Worm (Caenorhabditis elegans) whole organism, young adult: ENCODE data around the gene srx-111.

Experiments
- B0019.2 ChIP-seq: fragments of 200-800 bp; sonication (Bioruptor generic); conservative IDR thresholded peaks from 2 replicates; pipeline ENCODE4 v1.3.6; 2022; ENCODE audit warnings: missing genetic modification reagents, missing genetic modification characterization, missing compliant biosample characterization
- B0261.1 ChIP-seq: sonication (generic microtip); optimal IDR thresholded peaks from 2 replicates; lab custom pipeline; 2016; ENCODE audit warnings: mild to moderate bottlenecking, missing genetic modification characterization, moderate library complexity, missing compliant biosample characterization
- C17E4.6 ChIP-seq: fragments of 200-800 bp; sonication (Bioruptor generic); IDR thresholded peaks from 2 replicates; pipeline ENCODE4 v1.3.6; 2022; ENCODE audit warnings: missing genetic modification reagents, missing genetic modification characterization, missing compliant biosample characterization
- T26A5.8 ChIP-seq: sonication (generic microtip); optimal IDR thresholded peaks from 2 replicates; lab custom pipeline; 2016; ENCODE audit warnings: missing genetic modification characterization, missing compliant biosample characterization
- Y95B8A.8 ChIP-seq: fragments of 200-800 bp; sonication (Bioruptor generic); IDR thresholded peaks from 2 replicates; pipeline ENCODE4 v1.3.6; 2022; ENCODE audit warnings: missing genetic modification reagents, missing genetic modification characterization, missing compliant biosample characterization
- aptf-2 ChIP-seq: fragments of 200-800 bp; sonication (Bioruptor generic); conservative IDR thresholded peaks from 2 replicates; pipeline ENCODE4 v1.3.6; 2022; ENCODE audit warnings: missing genetic modification reagents, missing genetic modification characterization, missing compliant biosample characterization
- athp-1 ChIP-seq: sonication (generic microtip); optimal IDR thresholded peaks from 2 replicates; lab custom pipeline; 2017; ENCODE audit warnings: mild to moderate bottlenecking, missing genetic modification characterization, missing compliant biosample characterization
- attf-6 ChIP-seq: fragments of 200-800 bp; sonication (Bioruptor generic); IDR thresholded peaks from 2 replicates; pipeline ENCODE4 v1.3.6; 2022; ENCODE audit warnings: missing genetic modification reagents, missing genetic modification characterization, missing compliant biosample characterization
- bed-2 ChIP-seq: fragments of 200-800 bp; sonication (Bioruptor generic); IDR thresholded peaks from 2 replicates; pipeline ENCODE4 v1.3.6; 2022; ENCODE audit warnings: missing genetic modification reagents, missing genetic modification characterization, missing compliant biosample characterization
- ceh-91 ChIP-seq: fragments of 200-800 bp; sonication (Bioruptor generic); IDR thresholded peaks from 2 replicates; pipeline ENCODE4 v1.3.6; 2022; ENCODE audit warnings: missing genetic modification reagents, missing genetic modification characterization, missing compliant biosample characterization
- chd-7 ChIP-seq: sonication (generic microtip); optimal IDR thresholded peaks from 2 replicates; lab custom pipeline; 2016; ENCODE audit warnings: mild to moderate bottlenecking, missing genetic modification characterization, moderate library complexity, missing compliant biosample characterization
- dpl-1 ChIP-seq: fragments of 150-350 bp; optimal IDR thresholded peaks from 2 replicates; lab custom pipeline; 2014; ENCODE audit warnings: missing biosample characterization, missing genetic modification reagents, missing genetic modification characterization
- efl-1 ChIP-seq: fragments of 150-350 bp; optimal IDR thresholded peaks from 2 replicates; lab custom pipeline; 2014; ENCODE audit warnings: missing biosample characterization, missing genetic modification reagents, missing genetic modification characterization
- egl-18 ChIP-seq: fragments of 200-800 bp; sonication (Bioruptor generic); IDR thresholded peaks from 2 replicates; pipeline ENCODE4 v1.3.6; 2022; ENCODE audit warnings: missing genetic modification reagents, missing genetic modification characterization, missing compliant biosample characterization
- gei-17 ChIP-seq: fragments of 200-800 bp; sonication (Bioruptor generic); optimal IDR thresholded peaks from 2 replicates; lab custom pipeline; 2018; ENCODE audit warnings: mild to moderate bottlenecking, missing genetic modification characterization, missing compliant biosample characterization
- hmg-1.2 ChIP-seq: fragments of 200-800 bp; sonication (Bioruptor generic); IDR thresholded peaks from 2 replicates; pipeline ENCODE4 v1.3.6; 2022; ENCODE audit warnings: missing genetic modification reagents, missing genetic modification characterization, missing compliant biosample characterization
- lin-40 ChIP-seq: sonication (generic microtip); optimal IDR thresholded peaks from 2 replicates; lab custom pipeline; 2016; ENCODE audit warnings: missing genetic modification characterization, mild to moderate bottlenecking, missing compliant biosample characterization, missing genotype, missing genetic modification reagents
- lir-1 ChIP-seq: fragments of 200-800 bp; sonication (Bioruptor generic); conservative IDR thresholded peaks from 2 replicates; pipeline ENCODE4 v1.3.6; 2022; ENCODE audit warnings: missing genetic modification reagents, missing genetic modification characterization, missing compliant biosample characterization
- lsl-1 ChIP-seq: fragments of 200-800 bp; sonication (Bioruptor generic); optimal IDR thresholded peaks from 2 replicates; lab custom pipeline; 2018; ENCODE audit warnings: mild to moderate bottlenecking, missing genetic modification characterization, moderate library complexity, missing compliant biosample characterization
- madf-10 ChIP-seq: sonication (generic microtip); optimal IDR thresholded peaks from 2 replicates; lab custom pipeline; 2016; ENCODE audit warnings: mild to moderate bottlenecking, missing genetic modification characterization, missing compliant biosample characterization
- madf-6 ChIP-seq: fragments of 200-800 bp; sonication (Bioruptor generic); IDR thresholded peaks from 2 replicates; pipeline ENCODE4 v1.3.6; 2022; ENCODE audit warnings: missing genetic modification reagents, missing genetic modification characterization, missing compliant biosample characterization
- madf-8 ChIP-seq: fragments of 200-800 bp; sonication (Bioruptor generic); conservative IDR thresholded peaks from 2 replicates; pipeline ENCODE4 v1.3.6; 2022; ENCODE audit warnings: missing genetic modification reagents, missing genetic modification characterization, missing compliant biosample characterization
- mxl-1 ChIP-seq: sonication (generic microtip); optimal IDR thresholded peaks from 2 replicates; lab custom pipeline; 2016; ENCODE audit warnings: missing genetic modification characterization, missing compliant biosample characterization
- repo-1 ChIP-seq: sonication (generic microtip); optimal IDR thresholded peaks from 2 replicates; lab custom pipeline; 2017; ENCODE audit warnings: mild to moderate bottlenecking, missing genetic modification characterization, missing compliant biosample characterization
- sdz-38 ChIP-seq: sonication (generic microtip); optimal IDR thresholded peaks from 2 replicates; lab custom pipeline; 2016; ENCODE audit warnings: missing genotype, missing genetic modification characterization, missing compliant biosample characterization
- snpc-1.3 ChIP-seq: sonication (generic microtip); optimal IDR thresholded peaks from 2 replicates; lab custom pipeline; 2017; ENCODE audit warnings: missing genetic modification characterization, mild to moderate bottlenecking, missing compliant biosample characterization, antibody characterized with exemption, moderate library complexity, missing genotype, missing genetic modification reagents; ENCODE audit not compliant: insufficient read depth
- somi-1 ChIP-seq: fragments of 200-800 bp; sonication (Bioruptor generic); optimal IDR thresholded peaks from 2 replicates; lab custom pipeline; 2018; ENCODE audit warnings: mild to moderate bottlenecking, missing genetic modification characterization, missing compliant biosample characterization
- sptf-2 ChIP-seq: fragments of 200-800 bp; sonication (Bioruptor generic); optimal IDR thresholded peaks from 2 replicates; lab custom pipeline; 2018; ENCODE audit warnings: mild to moderate bottlenecking, missing genetic modification characterization, missing compliant biosample characterization
- zim-3 ChIP-seq: sonication (generic microtip); optimal IDR thresholded peaks from 2 replicates; lab custom pipeline; 2017; ENCODE audit warnings: mild to moderate bottlenecking, missing genetic modification characterization, moderate library complexity, missing compliant biosample characterization
- ztf-18 ChIP-seq: sonication (generic microtip); optimal IDR thresholded peaks from 2 replicates; lab custom pipeline; 2016; ENCODE audit warnings: missing genotype, mild to moderate bottlenecking, missing genetic modification characterization, missing compliant biosample characterization
- ztf-28 ChIP-seq: fragments of 200-800 bp; sonication (Bioruptor generic); IDR thresholded peaks from 2 replicates; pipeline ENCODE4 v1.3.6; 2022; ENCODE audit warnings: missing genetic modification reagents, missing genetic modification characterization, missing compliant biosample characterization

The srx-111 gene

DNA sequence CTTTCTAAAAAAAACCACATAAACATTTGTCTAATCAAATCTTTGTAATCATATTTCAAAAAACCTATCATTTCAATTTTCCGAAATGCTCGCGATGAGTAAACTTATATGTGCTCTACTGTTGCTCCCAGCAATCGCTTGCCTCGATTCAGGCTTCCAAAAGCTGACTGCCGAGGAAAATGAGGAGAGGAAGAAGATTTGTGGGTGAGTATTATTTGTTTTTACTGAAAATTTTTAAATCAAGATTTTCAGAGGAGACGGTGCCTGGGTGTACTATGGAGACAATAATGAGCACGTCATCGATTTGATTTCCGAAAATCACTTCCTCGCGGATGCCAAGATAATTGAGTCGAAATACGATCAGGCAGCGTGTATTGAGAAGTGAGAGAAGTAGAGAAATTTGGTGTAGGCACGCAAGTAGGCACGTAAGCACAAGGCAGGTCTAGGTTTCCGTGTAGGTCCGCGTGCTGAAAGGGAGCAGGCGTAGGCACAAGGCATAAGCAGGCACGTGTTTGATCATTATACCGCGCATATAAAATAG lies 33.4 kb upstream of the srx-111 start, which contains the start of gene C46E10.1:
TSS of gene C46E10.1 (plus strand) at position 51 of the 541 bp plus-strand sequence.
- TF ChIP-seq hmg-1.2 (GFP tag; lab: Robert Waterston, UW), result no peak
- TF ChIP-seq egl-18 (GFP tag; lab: Robert Waterston, UW), result no peak
- no peak for TF ChIP-seq ztf-28 (GFP tag; lab: Robert Waterston, UW)
- TF ChIP-seq lir-1, result no peak

DNA sequence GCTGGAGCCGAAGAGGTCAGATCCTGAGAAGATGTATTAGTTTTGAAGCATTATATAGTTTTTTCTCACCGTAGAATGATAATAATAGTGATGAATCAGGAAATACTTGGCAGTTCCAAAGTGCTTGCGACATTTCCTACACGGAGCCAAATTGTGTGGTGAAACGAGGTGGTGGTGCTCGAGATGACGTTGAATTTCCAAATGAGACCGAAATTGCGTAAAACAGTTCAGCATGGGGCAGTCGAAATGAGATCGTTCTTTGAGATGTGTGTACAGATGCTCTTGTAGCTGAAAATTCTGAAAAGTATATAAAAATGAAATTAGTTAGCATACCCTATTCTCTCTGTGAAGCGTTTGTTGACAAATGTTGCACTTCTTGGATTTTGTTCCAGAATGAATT lies 29.6 kb upstream of the srx-111 start, which contains the start of gene C46E10.8:
TSS of gene C46E10.8 (minus strand) at position 101 of the 400 bp plus-strand sequence.
- TF ChIP-seq B0261.1 (no peak), T26A5.8 (tag; lab: Kevin White, UChicago) (no peak)

DNA sequence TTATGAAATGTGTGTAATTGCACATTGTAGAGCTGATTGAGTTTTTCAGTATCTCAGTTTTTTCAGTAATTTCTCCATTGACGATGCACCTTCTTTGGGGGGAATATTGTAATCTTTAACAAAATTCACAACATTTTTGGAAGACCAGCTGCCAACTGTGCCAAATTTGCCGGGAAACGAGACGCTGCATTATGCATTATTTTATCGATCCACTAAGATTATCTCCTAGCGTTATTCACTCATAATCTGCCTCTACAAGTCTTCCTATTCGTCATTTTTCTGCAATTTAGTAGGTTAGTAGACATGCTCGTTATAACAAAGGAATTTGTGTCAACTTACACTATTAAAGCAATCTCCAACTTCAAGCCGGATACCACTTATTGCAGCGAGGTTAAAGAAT lies 25.9 kb upstream of the srx-111 start, which contains the start of the genes sdz-12 and bath-31:
TSS of gene sdz-12 (minus strand) at position 101 of the 400 bp plus-strand sequence.
TSS of gene bath-31 (plus strand) at position 251 of the 400 bp plus-strand sequence.
- TF ChIP-seq athp-1 (tag; lab: Kevin White, UChicago) (no peak), zim-3 (tag; lab: Kevin White, UChicago) (no peak), attf-6 (no peak), B0019.2 (no peak), ceh-91 (GFP tag; lab: Robert Waterston, UW) (no peak), chd-7 (tag; lab: Kevin White, UChicago) (no peak), mxl-1 (tag; lab: Kevin White, UChicago) (no peak), sptf-2 (GFP tag; lab: Kevin White, UChicago) (no peak), Y95B8A.8 (no peak)

DNA sequence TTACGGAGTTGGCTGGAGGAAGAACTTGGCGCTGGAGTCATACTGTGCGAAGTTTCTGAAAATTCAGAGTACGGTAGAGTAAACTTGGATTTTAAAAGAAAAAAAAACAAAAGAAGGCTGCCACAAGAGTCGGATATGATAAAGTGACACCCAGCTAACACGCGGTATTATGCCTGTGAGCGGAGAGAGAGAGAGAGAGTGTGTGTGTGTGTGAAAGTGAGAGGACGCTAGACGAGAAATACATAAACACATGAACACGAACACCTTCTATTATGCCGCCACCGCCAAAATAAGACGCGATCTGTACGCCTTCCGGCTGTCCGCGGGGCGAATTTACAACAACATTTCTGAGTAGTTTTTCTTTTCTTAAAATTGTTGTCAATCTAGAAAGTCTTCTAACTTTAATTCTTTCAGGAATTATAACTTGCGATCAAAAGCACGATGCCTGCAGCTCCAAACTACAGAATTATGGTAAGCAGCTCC lies 20.7 kb upstream of the srx-111 start, which contains the start of gene F12E12.6:
TSS of gene F12E12.6 (minus strand) at position 51 of the 483 bp plus-strand sequence.
- TF ChIP-seq madf-8, result peak; percentile 27; the same call in 1 of the 2 replicates
- TF ChIP-seq dpl-1 (GFP tag; lab: Kevin White, UChicago), result peak; percentile 7
- TF ChIP-seq madf-6 (GFP tag; lab: Robert Waterston, UW), result peak; percentile 58
- TF ChIP-seq bed-2, result no peak
- peak; percentile 57 for TF ChIP-seq efl-1 (GFP tag; lab: Kevin White, UChicago)
- TF ChIP-seq lin-40 (tag; lab: Kevin White, UChicago), result no peak
- TF ChIP-seq hmg-1.2 (GFP tag; lab: Robert Waterston, UW), result peak; percentile 33; the same call in 1 of the 2 replicates
- no peak for TF ChIP-seq C17E4.6 (GFP tag; lab: Robert Waterston, UW)

DNA sequence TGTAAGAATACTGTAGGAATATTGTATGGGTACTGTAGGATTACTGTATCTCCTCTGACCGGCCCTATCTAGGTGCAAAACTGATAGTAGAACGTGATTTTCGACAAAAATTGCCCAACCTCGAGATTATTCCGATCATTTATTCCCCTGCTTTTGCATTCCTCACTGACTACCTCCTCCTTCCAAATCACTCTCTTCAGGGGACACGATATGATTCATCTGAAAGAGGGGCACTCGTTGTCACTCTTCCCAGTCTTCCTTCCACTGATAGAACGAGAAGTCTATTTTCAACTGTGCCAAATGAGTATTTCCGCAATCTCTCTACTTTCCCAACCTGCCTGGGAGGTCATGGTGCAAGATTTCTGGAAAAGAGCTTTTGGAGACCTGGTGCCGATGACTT lies 18.0 kb upstream of the srx-111 start, which contains the start of gene F12E12.2:
TSS of gene F12E12.2 (plus strand) at position 301 of the 400 bp plus-strand sequence.
- TF ChIP-seq sdz-38 (tag; lab: Kevin White, UChicago) (no peak), snpc-1.3 (tag; lab: Kevin White, UChicago) (no peak), madf-10 (tag; lab: Kevin White, UChicago) (no peak), aptf-2 (GFP tag; lab: Robert Waterston, UW) (no peak), repo-1 (no peak), lsl-1 (GFP tag; lab: Kevin White, UChicago) (no peak), gei-17 (no peak), ztf-18 (tag; lab: Kevin White, UChicago) (no peak), somi-1 (GFP tag; lab: Kevin White, UChicago) (no peak)
